Fruit fly (Drosophila melanogaster): Measurements from ENCODE around the gene spdi.

The spdi gene

DNA sequence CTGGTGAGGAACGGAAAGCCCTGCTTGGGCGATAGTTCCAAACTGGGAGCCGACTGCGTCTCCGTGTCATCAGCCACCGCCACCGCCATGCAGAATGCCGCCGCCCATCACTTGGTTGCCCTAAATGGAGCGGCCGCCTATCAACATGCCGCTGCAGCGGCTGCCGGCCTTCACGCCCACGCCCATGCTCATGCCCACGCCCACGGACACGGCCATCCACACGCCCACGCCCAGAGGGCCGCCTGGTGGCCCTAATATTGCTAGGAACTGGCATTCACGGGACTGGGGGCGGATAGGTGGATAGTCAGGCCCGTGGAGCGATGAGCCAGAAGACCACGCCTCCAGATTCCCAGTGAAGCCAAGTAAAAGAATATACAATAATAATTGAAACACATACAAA, 22.9 kb downstream of the spdi start:
- no peak for TF ChIP-seq CG32121 (GFP tag; IDR thresholded peaks at IDR 0.05)
- no peak for TF ChIP-seq rn (GFP tag; IDR thresholded peaks at IDR 0.05)
- TF ChIP-seq Snoo (tag; optimal IDR thresholded peaks at IDR 0.05): no peak
- no peak for TF ChIP-seq fd96Ca (GFP tag; IDR thresholded peaks at IDR 0.05)
- no peak for TF ChIP-seq CG9948 (tag; optimal IDR thresholded peaks at IDR 0.05)
- TF ChIP-seq CG14655 (GFP tag; optimal IDR thresholded peaks at IDR 0.05): no peak
- no peak for TF ChIP-seq CG15710 (tag; optimal IDR thresholded peaks at IDR 0.05)
- no peak for TF ChIP-seq CG4496 (GFP tag; IDR thresholded peaks at IDR 0.05)
- TF ChIP-seq EcR (GFP tag; optimal IDR thresholded peaks at IDR 0.05): no peak
- no peak for TF ChIP-seq Pif1A (GFP tag; optimal IDR thresholded peaks at IDR 0.05)

DNA sequence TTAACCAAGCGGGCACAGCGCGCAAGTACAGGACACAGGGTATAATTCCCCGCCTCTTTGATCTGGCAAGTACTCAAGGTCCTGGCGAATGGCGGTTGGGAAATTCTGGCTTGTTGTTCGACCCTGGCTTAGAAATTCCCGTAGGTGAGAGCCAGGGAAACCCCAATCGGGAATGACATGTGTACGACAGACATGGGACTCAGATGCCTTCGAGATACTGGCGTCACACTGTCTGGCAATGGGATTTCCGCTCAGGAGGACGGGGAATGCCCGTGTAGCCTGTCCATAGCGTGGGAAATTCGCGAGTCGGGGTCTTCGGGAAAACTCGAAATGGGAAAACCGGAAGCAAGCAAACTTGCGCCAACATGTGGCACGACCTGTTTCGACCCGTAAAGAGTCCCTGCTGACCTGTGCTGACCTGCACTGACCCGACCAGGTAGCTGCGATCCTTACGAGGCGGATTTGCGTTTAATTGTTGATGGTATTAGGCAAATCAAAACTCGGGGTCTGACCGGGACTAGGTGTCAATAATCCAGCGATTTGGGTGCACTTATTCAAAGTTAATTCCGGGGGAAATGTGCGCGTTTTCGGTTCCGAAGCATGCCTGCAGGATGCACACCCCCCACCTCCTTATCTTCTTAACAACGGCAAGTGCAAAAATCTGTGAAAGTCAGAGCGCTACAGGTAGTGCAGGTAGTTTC, 27.3 kb downstream of the spdi start:
- no peak for TF ChIP-seq CG34367 (tag; optimal IDR thresholded peaks at IDR 0.05)
- no peak for TF ChIP-seq CG9948 (tag; optimal IDR thresholded peaks at IDR 0.05)
- TF ChIP-seq CG17806 (tag; optimal IDR thresholded peaks at IDR 0.05): no peak
- TF ChIP-seq EcR (GFP tag; optimal IDR thresholded peaks at IDR 0.05): no peak
- TF ChIP-seq Pif1A (GFP tag; optimal IDR thresholded peaks at IDR 0.05): no peak
- TF ChIP-seq CG12605 (GFP tag; IDR thresholded peaks at IDR 0.05): no peak
- no peak for TF ChIP-seq Ets98B (GFP tag; IDR thresholded peaks at IDR 0.05)
- no peak for TF ChIP-seq CG14655 (GFP tag; optimal IDR thresholded peaks at IDR 0.05)
- TF ChIP-seq CG13204 (GFP tag; optimal IDR thresholded peaks at IDR 0.05): no peak

DNA sequence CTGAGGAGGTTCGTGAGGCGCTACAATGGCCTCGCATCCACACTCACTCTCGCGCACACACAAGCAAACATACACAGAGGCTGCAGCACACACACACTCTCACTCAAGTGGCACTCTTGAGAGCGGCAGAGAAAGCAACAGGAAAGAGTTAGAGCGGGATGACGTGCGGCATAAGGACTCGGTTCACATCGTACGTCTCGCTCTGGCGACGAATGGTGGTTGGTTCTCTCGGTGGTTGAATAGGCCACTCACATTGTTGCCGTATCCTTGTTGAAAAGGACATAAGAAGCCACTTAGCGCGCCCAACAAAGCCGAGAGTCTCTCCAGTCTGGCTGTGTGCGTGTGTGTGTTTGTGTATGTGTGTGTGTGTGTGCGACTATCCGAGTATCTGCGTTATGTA, 29.5 kb downstream of the spdi start:
- TF ChIP-seq CG8159 (tag; optimal IDR thresholded peaks at IDR 0.05) (no peak), CG4496 (GFP tag; IDR thresholded peaks at IDR 0.05) (no peak), CG17806 (tag; optimal IDR thresholded peaks at IDR 0.05) (no peak), CG12605 (GFP tag; IDR thresholded peaks at IDR 0.05) (no peak), Pif1A (GFP tag; optimal IDR thresholded peaks at IDR 0.05) (no peak), CG34367 (tag; optimal IDR thresholded peaks at IDR 0.05) (no peak), Ets98B (GFP tag; IDR thresholded peaks at IDR 0.05) (no peak), Pif1B (GFP tag; optimal IDR thresholded peaks at IDR 0.05) (no peak), Snoo (tag; optimal IDR thresholded peaks at IDR 0.05) (no peak), rn (GFP tag; IDR thresholded peaks at IDR 0.05) (no peak)

DNA sequence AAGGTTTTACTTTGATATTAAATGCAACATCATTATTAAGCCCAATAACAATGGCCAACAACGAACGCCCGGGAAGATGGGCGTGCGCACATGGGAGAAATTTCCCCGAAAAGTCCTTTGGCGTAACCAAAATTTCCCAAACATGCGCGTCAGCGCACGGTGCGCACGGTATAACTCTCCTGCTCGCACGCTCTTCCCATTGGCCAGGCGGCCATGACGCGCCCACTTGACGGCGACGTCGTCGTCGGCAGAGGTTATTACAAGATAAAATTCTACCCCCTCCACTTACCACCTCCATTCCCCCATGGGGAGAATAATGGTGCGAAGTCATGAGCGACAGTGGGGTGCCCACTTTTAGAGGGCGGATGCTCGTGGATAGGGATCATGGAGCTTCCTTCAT, 31.1 kb downstream of the spdi start:
- TF ChIP-seq rn (GFP tag; IDR thresholded peaks at IDR 0.05): no peak
- TF ChIP-seq EcR (GFP tag; optimal IDR thresholded peaks at IDR 0.05): no peak

- no peak for TF ChIP-seq CG10348 (GFP tag; IDR thresholded peaks at IDR 0.05)
- peak; percentile 6 for TF ChIP-seq Pif1A (GFP tag; optimal IDR thresholded peaks at IDR 0.05)
- TF ChIP-seq Pif1B (GFP tag; optimal IDR thresholded peaks at IDR 0.05): peak; percentile 6
- TF ChIP-seq CG14655 (GFP tag; optimal IDR thresholded peaks at IDR 0.05): peak; percentile 24
- peak; percentile 4 for TF ChIP-seq CG34367 (tag; optimal IDR thresholded peaks at IDR 0.05)
Observed at dm6 chrX:581825-582224, 38.2 kb downstream of the spdi start, which contains the start of gene vnd. vnd (plus strand) TSS chrX:582121.

DNA sequence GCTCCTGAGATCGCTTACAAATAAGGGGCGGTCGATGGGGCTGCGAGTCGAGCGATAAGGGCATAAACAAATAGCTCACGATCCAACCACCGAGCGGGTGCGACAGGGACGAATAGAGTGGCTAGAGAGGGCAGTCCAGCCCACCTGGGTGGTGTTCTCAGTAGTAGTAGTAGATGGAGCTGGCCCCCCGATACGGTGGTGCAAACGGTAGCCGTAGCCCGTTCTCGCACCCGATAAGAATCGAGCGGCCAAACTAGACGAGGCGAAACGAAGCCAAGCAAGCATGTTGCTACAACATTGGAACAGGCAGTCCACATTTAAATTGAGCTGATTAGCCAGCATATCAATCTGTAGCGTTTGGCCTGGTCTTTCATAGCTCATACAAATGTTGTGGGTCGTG, 39.4 kb downstream of the spdi start:
- TF ChIP-seq Pif1A (GFP tag; optimal IDR thresholded peaks at IDR 0.05) (no peak), CG8159 (tag; optimal IDR thresholded peaks at IDR 0.05) (no peak), CG32121 (GFP tag; IDR thresholded peaks at IDR 0.05) (no peak), CG14655 (GFP tag; optimal IDR thresholded peaks at IDR 0.05) (no peak), CG10348 (GFP tag; IDR thresholded peaks at IDR 0.05) (no peak), Snoo (tag; optimal IDR thresholded peaks at IDR 0.05) (no peak), gl (tag; optimal IDR thresholded peaks at IDR 0.05) (no peak), CG4496 (GFP tag; IDR thresholded peaks at IDR 0.05) (no peak), EcR (GFP tag; optimal IDR thresholded peaks at IDR 0.05) (no peak), CG17806 (tag; optimal IDR thresholded peaks at IDR 0.05) (no peak), CG8301 (tag; optimal IDR thresholded peaks at IDR 0.05) (no peak), D1 (tag; optimal IDR thresholded peaks at IDR 0.05) (no peak), CG34367 (tag; optimal IDR thresholded peaks at IDR 0.05) (no peak)

- TF ChIP-seq CG12605 (GFP tag; IDR thresholded peaks at IDR 0.05): no peak
- TF ChIP-seq CG10348 (GFP tag; IDR thresholded peaks at IDR 0.05): no peak
- TF ChIP-seq CG8301 (tag; optimal IDR thresholded peaks at IDR 0.05): no peak
- TF ChIP-seq CG13204 (GFP tag; optimal IDR thresholded peaks at IDR 0.05): no peak
- TF ChIP-seq CG14655 (GFP tag; optimal IDR thresholded peaks at IDR 0.05): no peak
- no peak for TF ChIP-seq EcR (GFP tag; optimal IDR thresholded peaks at IDR 0.05)
- TF ChIP-seq fd96Ca (GFP tag; IDR thresholded peaks at IDR 0.05): no peak
- no peak for TF ChIP-seq CG17806 (tag; optimal IDR thresholded peaks at IDR 0.05)
- TF ChIP-seq gl (tag; optimal IDR thresholded peaks at IDR 0.05): no peak
- TF ChIP-seq Snoo (tag; optimal IDR thresholded peaks at IDR 0.05): no peak
- TF ChIP-seq rn (GFP tag; IDR thresholded peaks at IDR 0.05): no peak
- TF ChIP-seq CG9948 (tag; optimal IDR thresholded peaks at IDR 0.05): no peak
- TF ChIP-seq Pif1B (GFP tag; optimal IDR thresholded peaks at IDR 0.05): no peak
- TF ChIP-seq D1 (tag; optimal IDR thresholded peaks at IDR 0.05): no peak
- no peak for TF ChIP-seq CG32121 (GFP tag; IDR thresholded peaks at IDR 0.05)
- TF ChIP-seq Ets98B (GFP tag; IDR thresholded peaks at IDR 0.05): no peak
- no peak for TF ChIP-seq CG15710 (tag; optimal IDR thresholded peaks at IDR 0.05)
- no peak for TF ChIP-seq CG4496 (GFP tag; IDR thresholded peaks at IDR 0.05)
- TF ChIP-seq Pif1A (GFP tag; optimal IDR thresholded peaks at IDR 0.05): no peak
Observed at dm6 chrX:546372-547006, 73.5 kb downstream of the spdi start.

All from whole organism, pupa.